In genomic region chr3L:21464240-21464639, dm6 we compare ENCODE assay signal across 1 fruit fly cellular context.
TF ChIP-seq lines count a peak whose summit lies in the region.

No protein-coding gene starts in this region.

TF ChIP-seq in whole organism, embryonic, 481 proteins besides CTCF, POLR2A, EP300 and RAD21 (continued from another document and continues in another):
- TF ChIP-seq insv (GFP tag; optimal IDR thresholded peaks at IDR 0.05; lab: Kevin White, UChicago), result no peak
- peak; percentile 85 for TF ChIP-seq sim (GFP tag; IDR thresholded peaks at IDR 0.05; lab: Robert Waterston, UW)
- peak; percentile 63 for TF ChIP-seq Sry-β (GFP tag; optimal IDR thresholded peaks at IDR 0.05; lab: Kevin White, UChicago)
- TF ChIP-seq Nf-YA (GFP tag; IDR thresholded peaks at IDR 0.05; lab: Robert Waterston, UW), result 0 out of 2 replicates have a peak, but pooled peaks have one; percentile 19
- TF ChIP-seq Oaz (GFP tag; IDR thresholded peaks at IDR 0.05; lab: Robert Waterston, UW), result no peak
- no peak for TF ChIP-seq pros (GFP tag; optimal IDR thresholded peaks at IDR 0.05; lab: Kevin White, UChicago)
- peak; percentile 75 for TF ChIP-seq gcm (GFP tag; optimal IDR thresholded peaks at IDR 0.05; lab: Kevin White, UChicago)
- TF ChIP-seq Dp (GFP tag; optimal IDR thresholded peaks at IDR 0.05; lab: Kevin White, UChicago), result no peak
- no peak for TF ChIP-seq sr (GFP tag; IDR thresholded peaks at IDR 0.05; lab: Robert Waterston, UW)
- peak; percentile 56 for TF ChIP-seq dmrt99B (tag; optimal IDR thresholded peaks at IDR 0.05; lab: Kevin White, UChicago)
- no peak for TF ChIP-seq aop (GFP tag; IDR thresholded peaks at IDR 0.05; lab: Robert Waterston, UW)
- TF ChIP-seq CG7271 (tag; optimal IDR thresholded peaks at IDR 0.05; lab: Kevin White, UChicago), result peak; percentile 97
- no peak for TF ChIP-seq bbx (GFP tag; IDR thresholded peaks at IDR 0.05; lab: Robert Waterston, UW; ENCODE audit: partially characterized antibody)
- TF ChIP-seq CG15696 (tag; optimal IDR thresholded peaks at IDR 0.05; lab: Kevin White, UChicago), result peak; percentile 99
- TF ChIP-seq zen (tag; optimal IDR thresholded peaks at IDR 0.05; lab: Kevin White, UChicago), result peak; percentile 95
- no peak for TF ChIP-seq CG17612 (GFP tag; IDR thresholded peaks at IDR 0.05; lab: Robert Waterston, UW)
- TF ChIP-seq CG14441 (GFP tag; IDR thresholded peaks at IDR 0.05; lab: Robert Waterston, UW), result no peak
- no peak for TF ChIP-seq CG1832 (GFP tag; optimal IDR thresholded peaks at IDR 0.05; lab: Kevin White, UChicago)
- no peak for TF ChIP-seq fd3F (GFP tag; optimal IDR thresholded peaks at IDR 0.05; lab: Kevin White, UChicago)
- TF ChIP-seq CG16779 (GFP tag; IDR thresholded peaks at IDR 0.05; lab: Robert Waterston, UW), result no peak
- TF ChIP-seq ap (GFP tag; IDR thresholded peaks at IDR 0.05; lab: Robert Waterston, UW), result no peak
- TF ChIP-seq HmgD (GFP tag; optimal IDR thresholded peaks at IDR 0.05; lab: Kevin White, UChicago), result no peak
- peak; percentile 62 for TF ChIP-seq Nf-YB (GFP tag; optimal IDR thresholded peaks at IDR 0.05; lab: Kevin White, UChicago)
- no peak for TF ChIP-seq row (GFP tag; IDR thresholded peaks at IDR 0.05; lab: Robert Waterston, UW)
- TF ChIP-seq CG32767 (GFP tag; IDR thresholded peaks at IDR 0.05; lab: Robert Waterston, UW), result no peak
- no peak for TF ChIP-seq D19B (GFP tag; optimal IDR thresholded peaks at IDR 0.05; lab: Kevin White, UChicago)
- TF ChIP-seq Spps (tag; optimal IDR thresholded peaks at IDR 0.05; lab: Kevin White, UChicago), result peak; percentile 88
- 0 out of 2 replicates have a peak, but pooled peaks have one; percentile 7 for TF ChIP-seq Dref (GFP tag; IDR thresholded peaks at IDR 0.05; lab: Robert Waterston, UW)
- no peak for TF ChIP-seq Hand (GFP tag; optimal IDR thresholded peaks at IDR 0.05; lab: Kevin White, UChicago)
- TF ChIP-seq Hr51 (GFP tag; optimal IDR thresholded peaks at IDR 0.05; lab: Kevin White, UChicago), result peak in 1 of 2 experiments; percentile 57
- TF ChIP-seq en (GFP tag; optimal IDR thresholded peaks at IDR 0.05; lab: Kevin White, UChicago), result no peak
- peak; percentile 76 for TF ChIP-seq CG10267 (tag; optimal IDR thresholded peaks at IDR 0.05; lab: Kevin White, UChicago)
- TF ChIP-seq trem (tag; optimal IDR thresholded peaks at IDR 0.05; lab: Kevin White, UChicago), result peak; percentile 92
- peak; percentile 83 for TF ChIP-seq Blimp-1 (GFP tag; optimal IDR thresholded peaks at IDR 0.05; lab: Kevin White, UChicago)
- peak; percentile 93 for TF ChIP-seq Med (GFP tag; lab: Kevin White, UChicago)
- no peak for TF ChIP-seq esg (GFP tag; conservative IDR thresholded peaks at IDR 0.05; lab: Robert Waterston, UW)
- no peak for TF ChIP-seq CG15514 (GFP tag; optimal IDR thresholded peaks at IDR 0.05; lab: Kevin White, UChicago)
- no peak for TF ChIP-seq Gug (GFP tag; IDR thresholded peaks at IDR 0.05; lab: Robert Waterston, UW)
- TF ChIP-seq CG1647 (GFP tag; optimal IDR thresholded peaks at IDR 0.05; lab: Kevin White, UChicago), result peak; percentile 4
- TF ChIP-seq lbe (GFP tag; optimal IDR thresholded peaks at IDR 0.05; lab: Kevin White, UChicago), result no peak
- peak; percentile 66 for TF ChIP-seq phol (tag; optimal IDR thresholded peaks at IDR 0.05; lab: Kevin White, UChicago)
- no peak for TF ChIP-seq disco-r (GFP tag; optimal IDR thresholded peaks at IDR 0.05; lab: Kevin White, UChicago)
- no peak for TF ChIP-seq cas (GFP tag; IDR thresholded peaks at IDR 0.05; lab: Robert Waterston, UW)
- TF ChIP-seq CG17385 (GFP tag; optimal IDR thresholded peaks at IDR 0.05; lab: Kevin White, UChicago), result peak; percentile 22
- peak; percentile 27 for TF ChIP-seq CG12659 (GFP tag; optimal IDR thresholded peaks at IDR 0.05; lab: Kevin White, UChicago)
- TF ChIP-seq CG8765 (GFP tag; IDR thresholded peaks at IDR 0.05; lab: Robert Waterston, UW), result 0 out of 2 replicates have a peak, but pooled peaks have one; percentile 32
- TF ChIP-seq CG10274 (GFP tag; optimal IDR thresholded peaks at IDR 0.05; lab: Kevin White, UChicago), result peak; percentile 28
- TF ChIP-seq BtbVII (GFP tag; optimal IDR thresholded peaks at IDR 0.05; lab: Kevin White, UChicago), result peak; percentile 66
- no peak for TF ChIP-seq Sry-δ (GFP tag; optimal IDR thresholded peaks at IDR 0.05; lab: Kevin White, UChicago)
- peak; percentile 80 for TF ChIP-seq CG15601 (tag; optimal IDR thresholded peaks at IDR 0.05; lab: Kevin White, UChicago)
- no peak for TF ChIP-seq abd-A (tag; optimal IDR thresholded peaks at IDR 0.05; lab: Kevin White, UChicago)
- no peak for TF ChIP-seq pho (GFP tag; optimal IDR thresholded peaks at IDR 0.05; lab: Kevin White, UChicago)
- no peak for TF ChIP-seq pita (GFP tag; optimal IDR thresholded peaks at IDR 0.05; lab: Kevin White, UChicago)
- peak; percentile 89 for TF ChIP-seq CG17829 (tag; optimal IDR thresholded peaks at IDR 0.05; lab: Kevin White, UChicago)
- TF ChIP-seq vvl (GFP tag; IDR thresholded peaks at IDR 0.05; lab: Robert Waterston, UW), result peak; percentile 71
- TF ChIP-seq knrl (GFP tag; IDR thresholded peaks at IDR 0.05; lab: Robert Waterston, UW; ENCODE audit: partially characterized antibody), result no peak
- TF ChIP-seq eyg (GFP tag; optimal IDR thresholded peaks at IDR 0.05; lab: Kevin White, UChicago), result no peak
- TF ChIP-seq CG34422 (GFP tag; IDR thresholded peaks at IDR 0.05; lab: Robert Waterston, UW), result no peak
- TF ChIP-seq CG30431 (GFP tag; optimal IDR thresholded peaks at IDR 0.05; lab: Kevin White, UChicago), result peak; percentile 68
- no peak for TF ChIP-seq Fer1 (GFP tag; optimal IDR thresholded peaks at IDR 0.05; lab: Kevin White, UChicago)
- TF ChIP-seq tap (tag; optimal IDR thresholded peaks at IDR 0.05; lab: Kevin White, UChicago), result peak; percentile 68
- no peak for TF ChIP-seq Atf6 (GFP tag; IDR thresholded peaks at IDR 0.05; lab: Robert Waterston, UW)
- TF ChIP-seq CG4617 (GFP tag; optimal IDR thresholded peaks at IDR 0.05; lab: Kevin White, UChicago; ENCODE audit: borderline replicate concordance), result no peak
- TF ChIP-seq gro (GFP tag; optimal IDR thresholded peaks at IDR 0.05; lab: Kevin White, UChicago), result no peak
- peak; percentile 83 for TF ChIP-seq Asciz (GFP tag; optimal IDR thresholded peaks at IDR 0.05; lab: Kevin White, UChicago)
- no peak for TF ChIP-seq Ravus (GFP tag; IDR thresholded peaks at IDR 0.05; lab: Robert Waterston, UW)
- no peak for TF ChIP-seq psq (GFP tag; optimal IDR thresholded peaks at IDR 0.05; lab: Kevin White, UChicago)
- TF ChIP-seq Rx (GFP tag; IDR thresholded peaks at IDR 0.05; lab: Robert Waterston, UW), result peak; percentile 47; the same call in 1 of the 2 replicates
- peak; percentile 43 for TF ChIP-seq CG8281 (tag; optimal IDR thresholded peaks at IDR 0.05; lab: Kevin White, UChicago)
- TF ChIP-seq fu2 (GFP tag; optimal IDR thresholded peaks at IDR 0.05; lab: Kevin White, UChicago), result no peak
- TF ChIP-seq CG32772 (GFP tag; IDR thresholded peaks at IDR 0.05; lab: Robert Waterston, UW), result 0 out of 2 replicates have a peak, but pooled peaks have one; percentile 42
- TF ChIP-seq yki (optimal IDR thresholded peaks at IDR 0.05; lab: Kevin White, UChicago), result no peak
- no peak for TF ChIP-seq CG16813 (GFP tag; IDR thresholded peaks at IDR 0.05; lab: Robert Waterston, UW; ENCODE audit: partially characterized antibody)
- peak; percentile 88 for TF ChIP-seq Xrp1 (GFP tag; IDR thresholded peaks at IDR 0.05; lab: Robert Waterston, UW)
- no peak for TF ChIP-seq CG3065 (GFP tag; optimal IDR thresholded peaks at IDR 0.05; lab: Kevin White, UChicago)
- no peak for TF ChIP-seq CG9437 (GFP tag; optimal IDR thresholded peaks at IDR 0.05; lab: Kevin White, UChicago)
- TF ChIP-seq CG12744 (GFP tag; optimal IDR thresholded peaks at IDR 0.05; lab: Kevin White, UChicago), result peak; percentile 17
- peak; percentile 75 for TF ChIP-seq fd96Cb (tag; optimal IDR thresholded peaks at IDR 0.05; lab: Kevin White, UChicago)
- TF ChIP-seq CG12071 (GFP tag; optimal IDR thresholded peaks at IDR 0.05; lab: Kevin White, UChicago), result peak; percentile 20
- peak; percentile 68 for TF ChIP-seq nmo (GFP tag; optimal IDR thresholded peaks at IDR 0.05; lab: Kevin White, UChicago)
- TF ChIP-seq H2.0 (GFP tag; IDR thresholded peaks at IDR 0.05; lab: Robert Waterston, UW), result peak; percentile 37; the same call in 1 of the 2 replicates
- no peak for TF ChIP-seq tx (GFP tag; optimal IDR thresholded peaks at IDR 0.05; lab: Kevin White, UChicago)
- TF ChIP-seq dpn (GFP tag; optimal IDR thresholded peaks at IDR 0.05; lab: Kevin White, UChicago), result no peak
- TF ChIP-seq CG8290 (GFP tag; optimal IDR thresholded peaks at IDR 0.05; lab: Kevin White, UChicago), result peak; percentile 15
- peak in 1 of 2 experiments; percentile 77 for TF ChIP-seq CG8290 (tag; optimal IDR thresholded peaks at IDR 0.05; lab: Kevin White, UChicago)
- no peak for TF ChIP-seq H15 (GFP tag; IDR thresholded peaks at IDR 0.05; lab: Robert Waterston, UW)
- no peak for TF ChIP-seq tio (GFP tag; optimal IDR thresholded peaks at IDR 0.05; lab: Kevin White, UChicago)
- no peak for TF ChIP-seq exex (tag; optimal IDR thresholded peaks at IDR 0.05; lab: Kevin White, UChicago)
- peak; percentile 45 for TF ChIP-seq caup (GFP tag; optimal IDR thresholded peaks at IDR 0.05; lab: Kevin White, UChicago; ENCODE audit: severe bottlenecking)
- TF ChIP-seq CG2889 (GFP tag; IDR thresholded peaks at IDR 0.05; lab: Robert Waterston, UW), result no peak
- TF ChIP-seq Sox102F (GFP tag; optimal IDR thresholded peaks at IDR 0.05; lab: Kevin White, UChicago), result peak; percentile 68
- TF ChIP-seq CG42726 (GFP tag; IDR thresholded peaks at IDR 0.05; lab: Robert Waterston, UW; ENCODE audit: partially characterized antibody), result no peak
- no peak for TF ChIP-seq h (optimal IDR thresholded peaks at IDR 0.05; lab: Kevin White, UChicago)
- peak; percentile 19 for TF ChIP-seq Max (GFP tag; optimal IDR thresholded peaks at IDR 0.05; lab: Kevin White, UChicago)
- TF ChIP-seq Gsc (GFP tag; IDR thresholded peaks at IDR 0.05; lab: Robert Waterston, UW), result no peak
- peak; percentile 61; the same call in 2 of the 3 replicates for TF ChIP-seq gce (GFP tag; IDR thresholded peaks at IDR 0.05; lab: Robert Waterston, UW)
- peak; percentile 91 for TF ChIP-seq ara (GFP tag; IDR thresholded peaks at IDR 0.05; lab: Robert Waterston, UW)
- TF ChIP-seq CG14860 (GFP tag; IDR thresholded peaks at IDR 0.05; lab: Robert Waterston, UW; ENCODE audit: partially characterized antibody), result no peak
- no peak for TF ChIP-seq lmd (GFP tag; IDR thresholded peaks at IDR 0.05; lab: Robert Waterston, UW)
- no peak for TF ChIP-seq CG4730 (GFP tag; IDR thresholded peaks at IDR 0.05; lab: Robert Waterston, UW)
- TF ChIP-seq CG7556 (GFP tag; optimal IDR thresholded peaks at IDR 0.05; lab: Kevin White, UChicago), result peak; percentile 64
- TF ChIP-seq ttk (GFP tag; IDR thresholded peaks at IDR 0.05; lab: Robert Waterston, UW), result no peak
- TF ChIP-seq CG10147 (GFP tag; optimal IDR thresholded peaks at IDR 0.05; lab: Kevin White, UChicago), result no peak
- no peak for TF ChIP-seq cwo (GFP tag; optimal IDR thresholded peaks at IDR 0.05; lab: Kevin White, UChicago)
- TF ChIP-seq Opbp (GFP tag; IDR thresholded peaks at IDR 0.05; lab: Robert Waterston, UW; ENCODE audit: partially characterized antibody), result no peak
- TF ChIP-seq usp (GFP tag; optimal IDR thresholded peaks at IDR 0.05; lab: Kevin White, UChicago), result no peak
- no peak for TF ChIP-seq vnd (GFP tag; IDR thresholded peaks at IDR 0.05; lab: Robert Waterston, UW; ENCODE audit: partially characterized antibody)
- TF ChIP-seq twi (tag; optimal IDR thresholded peaks at IDR 0.05; lab: Kevin White, UChicago), result peak; percentile 78
- TF ChIP-seq sna (GFP tag; IDR thresholded peaks at IDR 0.05; lab: Robert Waterston, UW; ENCODE audit: partially characterized antibody), result no peak
- peak; percentile 25 for TF ChIP-seq CG12942 (GFP tag; optimal IDR thresholded peaks at IDR 0.05; lab: Kevin White, UChicago)
- peak; percentile 73 for TF ChIP-seq CG4707 (GFP tag; optimal IDR thresholded peaks at IDR 0.05; lab: Kevin White, UChicago)
- TF ChIP-seq CG16863 (GFP tag; optimal IDR thresholded peaks at IDR 0.05; lab: Kevin White, UChicago), result peak; percentile 61
- TF ChIP-seq CkIIα-i1 (GFP tag; IDR thresholded peaks at IDR 0.05; lab: Robert Waterston, UW), result no peak
- TF ChIP-seq CG1024 (GFP tag; IDR thresholded peaks at IDR 0.05; lab: Robert Waterston, UW), result peak; percentile 64; the same call in 1 of the 2 replicates
- no peak for TF ChIP-seq CG3163 (GFP tag; optimal IDR thresholded peaks at IDR 0.05; lab: Kevin White, UChicago)
- no peak for TF ChIP-seq sens-2 (GFP tag; IDR thresholded peaks at IDR 0.05; lab: Robert Waterston, UW)
- no peak for TF ChIP-seq crc (GFP tag; optimal IDR thresholded peaks at IDR 0.05; lab: Kevin White, UChicago)
- TF ChIP-seq HLH4C (GFP tag; IDR thresholded peaks at IDR 0.05; lab: Robert Waterston, UW; ENCODE audit: partially characterized antibody), result no peak
- no peak for TF ChIP-seq CG6175 (GFP tag; IDR thresholded peaks at IDR 0.05; lab: Robert Waterston, UW)
- TF ChIP-seq eve (GFP tag; optimal IDR thresholded peaks at IDR 0.05; lab: Kevin White, UChicago), result no peak
- no peak for TF ChIP-seq tup (GFP tag; optimal IDR thresholded peaks at IDR 0.05; lab: Kevin White, UChicago)
- no peak for TF ChIP-seq seq (GFP tag; IDR thresholded peaks at IDR 0.05; lab: Robert Waterston, UW)
- TF ChIP-seq CG10979 (tag; optimal IDR thresholded peaks at IDR 0.05; lab: Kevin White, UChicago), result peak; percentile 79
- TF ChIP-seq CG4360 (GFP tag; IDR thresholded peaks at IDR 0.05; lab: Robert Waterston, UW), result peak; percentile 71
- no peak for TF ChIP-seq CG9215 (GFP tag; IDR thresholded peaks at IDR 0.05; lab: Robert Waterston, UW)
- peak; percentile 62 for TF ChIP-seq CG1792 (GFP tag; optimal IDR thresholded peaks at IDR 0.05; lab: Kevin White, UChicago)
- TF ChIP-seq ind (GFP tag; optimal IDR thresholded peaks at IDR 0.05; lab: Kevin White, UChicago), result no peak
- no peak for TF ChIP-seq jing (GFP tag; optimal IDR thresholded peaks at IDR 0.05; lab: Kevin White, UChicago)
- TF ChIP-seq CG17361 (GFP tag; IDR thresholded peaks at IDR 0.05; lab: Robert Waterston, UW), result peak; percentile 87
- peak; percentile 30 for TF ChIP-seq CG10462 (GFP tag; optimal IDR thresholded peaks at IDR 0.05; lab: Kevin White, UChicago)
- peak; percentile 76 for TF ChIP-seq NC2β (GFP tag; optimal IDR thresholded peaks at IDR 0.05; lab: Kevin White, UChicago)
- peak; percentile 76 for TF ChIP-seq CoRest (tag; optimal IDR thresholded peaks at IDR 0.05; lab: Kevin White, UChicago)
- TF ChIP-seq Hr78 (GFP tag; optimal IDR thresholded peaks at IDR 0.05; lab: Kevin White, UChicago), result peak in 1 of 2 experiments; percentile 61
- TF ChIP-seq Sox100B (GFP tag; optimal IDR thresholded peaks at IDR 0.05; lab: Kevin White, UChicago), result peak; percentile 66
